Fruit fly (Drosophila melanogaster) whole organism, adult: ENCODE results near the gene CG32219.

Source experiments
- CG14711 ChIP-seq: fragments of 200-800 bp; sonication (Bioruptor generic); optimal IDR thresholded peaks from 2 replicates; lab custom pipeline; 2018; ENCODE audit warnings: missing biosample characterization, mild to moderate bottlenecking, missing genetic modification characterization, moderate library complexity
- CG7101 ChIP-seq: fragments of 200-800 bp; sonication (Bioruptor generic); optimal IDR thresholded peaks from 2 replicates; lab custom pipeline; 2018; ENCODE audit warnings: missing biosample characterization, mild to moderate bottlenecking, missing genetic modification characterization, moderate library complexity
- Clk ChIP-seq: fragments of 200-800 bp; sonication (Bioruptor generic); optimal IDR thresholded peaks from 2 replicates; lab custom pipeline; 2017; ENCODE audit warnings: missing biosample characterization, missing genetic modification characterization
- bab1 ChIP-seq: fragments of 200-800 bp; sonication (Bioruptor generic); optimal IDR thresholded peaks from 3 replicates; lab custom pipeline; 2019; ENCODE audit warnings: missing biosample characterization, mild to moderate bottlenecking, missing genetic modification characterization, moderate library complexity
- cic ChIP-seq: fragments of 200-800 bp; sonication (Bioruptor generic); optimal IDR thresholded peaks from 2 replicates; lab custom pipeline; 2017; ENCODE audit warnings: missing biosample characterization, mild to moderate bottlenecking, missing genetic modification characterization, moderate library complexity
- kay ChIP-seq: fragments of 200-800 bp; sonication (Bioruptor generic); peaks from one replicate; lab custom pipeline; 2016; ENCODE audit warnings: missing biosample characterization, missing genetic modification characterization, borderline replicate concordance
- tj ChIP-seq: fragments of 200-800 bp; sonication (Bioruptor generic); optimal IDR thresholded peaks from 3 replicates; lab custom pipeline; 2017; ENCODE audit warnings: missing biosample characterization, mild to moderate bottlenecking, missing genetic modification characterization, moderate library complexity

DNA sequence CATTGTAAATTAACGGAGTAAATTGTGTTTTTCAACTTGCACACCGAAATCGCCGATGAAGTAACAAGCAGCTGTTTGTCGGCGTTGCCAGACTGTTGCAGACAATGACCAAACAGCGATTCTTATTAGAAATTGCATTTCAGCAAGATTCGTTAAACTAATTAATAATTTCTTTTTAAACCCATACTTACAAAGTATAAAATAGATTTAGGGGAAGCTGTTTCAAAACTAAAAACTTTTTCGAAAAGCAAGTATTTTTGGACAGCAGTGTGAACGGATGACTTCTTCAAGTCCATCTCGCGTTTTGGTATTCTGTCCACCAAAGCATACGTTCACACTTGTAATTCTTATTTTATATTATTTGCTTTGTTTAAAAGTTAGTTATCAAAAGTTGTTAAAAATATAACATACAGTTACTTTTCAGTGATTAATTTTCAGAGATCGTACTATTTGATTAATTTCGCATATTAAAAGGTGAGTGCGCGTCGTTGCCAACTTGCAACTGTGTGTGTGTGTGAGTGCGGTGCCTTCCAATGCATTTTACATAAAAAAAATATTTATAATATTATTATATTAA is 22.4 kb downstream of the CG32219 start, which contains the start of the genes CG8004 and RhoGDI:
- no peak for TF ChIP-seq cic (GFP tag; lab: Kevin White, UChicago)
- peak; percentile 28 for TF ChIP-seq Clk (GFP tag; lab: Kevin White, UChicago)
- TF ChIP-seq tj (GFP tag; lab: Kevin White, UChicago), result peak; percentile 7
- TF ChIP-seq CG7101, result peak; percentile 75
- peak; percentile 66 for TF ChIP-seq bab1 (GFP tag; lab: Kevin White, UChicago)
- TF ChIP-seq CG14711 (tag; lab: Kevin White, UChicago), result peak; percentile 74
- TF ChIP-seq kay (GFP tag; lab: Kevin White, UChicago), result no peak
